Fruit fly (Drosophila melanogaster) whole organism, wandering third instar larva: Measurements from ENCODE around the gene CG13784.

Experiments used
- Abd-B ChIP-seq: fragments of >200 bp; optimal IDR thresholded peaks from 2 replicates; lab custom pipeline; 2017; ENCODE audit warnings: missing biosample characterization, missing genetic modification characterization
- CrebA ChIP-seq: fragments of 200-800 bp; sonication (Bioruptor generic); optimal IDR thresholded peaks from 2 replicates; lab custom pipeline; 2016; ENCODE audit warnings: missing biosample characterization, mild to moderate bottlenecking, missing genetic modification characterization, borderline replicate concordance
- Dfd ChIP-seq: fragments of >200 bp; optimal IDR thresholded peaks from 2 replicates; lab custom pipeline; 2017; ENCODE audit warnings: missing biosample characterization, missing genetic modification characterization
- GATAd ChIP-seq: sonication (Bioruptor generic); optimal IDR thresholded peaks from 2 replicates; lab custom pipeline; 2016; ENCODE audit warnings: missing biosample characterization, missing genetic modification characterization
- HLH106 ChIP-seq: fragments of 200-800 bp; optimal IDR thresholded peaks from 3 replicates; lab custom pipeline; 2019; ENCODE audit warnings: missing biosample characterization, mild to moderate bottlenecking, missing genetic modification characterization, moderate library complexity
- Hr83 ChIP-seq: fragments of 200-300 bp; sonication (Bioruptor generic); optimal IDR thresholded peaks from 2 replicates; lab custom pipeline; 2016; ENCODE audit warnings: missing biosample characterization, mild to moderate bottlenecking, missing genetic modification characterization, moderate library complexity; ENCODE audit not compliant: poor library complexity, severe bottlenecking
- Myc ChIP-seq: fragments of >200 bp; optimal IDR thresholded peaks from 2 replicates; lab custom pipeline; 2017
- OdsH ChIP-seq: fragments of 200-800 bp; sonication (Bioruptor generic); optimal IDR thresholded peaks from 2 replicates; lab custom pipeline; 2016; ENCODE audit warnings: missing biosample characterization, mild to moderate bottlenecking, missing genetic modification characterization
- dl ChIP-seq, 2 experiments: fragments of 175-275, 200-275 bp in 1 of 2; fragments of 200-275 bp in 1 of 2; sonication (Bioruptor generic); optimal IDR thresholded peaks; lab custom pipeline; 2018; ENCODE audit warnings: mild to moderate bottlenecking in 2 of 2, missing biosample characterization in 2 of 2, missing genetic modification characterization in 2 of 2, moderate library complexity in 2 of 2; ENCODE audit not compliant: partially characterized antibody in 2 of 2, insufficient read depth in 1 of 2
- ey ChIP-seq: fragments of 200-800 bp; sonication (Bioruptor generic); optimal IDR thresholded peaks from 2 replicates; lab custom pipeline; 2016; ENCODE audit warnings: missing biosample characterization, missing genetic modification characterization
- pan ChIP-seq: fragments of >200 bp; optimal IDR thresholded peaks from 2 replicates; lab custom pipeline; 2017
- usp ChIP-seq: fragments of >200 bp; optimal IDR thresholded peaks from 2 replicates; lab custom pipeline; 2017; ENCODE audit warnings: missing biosample characterization, missing genetic modification characterization

dm6 chr2L:7254712-7255183 is 34.9 kb upstream of the CG13784 start:
- TF ChIP-seq pan (no peak), ey (GFP tag; lab: Kevin White, UChicago) (no peak), OdsH (no peak), HLH106 (tag; lab: Kevin White, UChicago) (no peak), dl (GFP tag; optimal IDR thresholded peaks at IDR 0.05; lab: Kevin White, UChicago; ENCODE audit: insufficient read depth in 1 of 2, partially characterized antibody in 2 of 2) (no peak), Abd-B (no peak), CrebA (GFP tag; lab: Kevin White, UChicago) (no peak), Hr83 (GFP tag; lab: Kevin White, UChicago) (no peak), usp (GFP tag; lab: Kevin White, UChicago) (no peak), Myc (lab: Kevin White, UChicago) (no peak), Dfd (GFP tag; lab: Kevin White, UChicago) (no peak), GATAd (GFP tag; lab: Kevin White, UChicago) (no peak)
